Fruit fly (Drosophila melanogaster) whole organism, embryonic: Measurements from ENCODE around the gene CG16964.

ENCODE experiments used
- Abd-B ChIP-seq: fragments of 200-800 bp; sonication (Bioruptor generic); optimal IDR thresholded peaks from 2 replicates; lab custom pipeline; 2018; ENCODE audit warnings: missing biosample characterization, mild to moderate bottlenecking, missing genetic modification characterization, moderate library complexity
- CG11398 ChIP-seq: fragments of 200-800 bp; sonication (Bioruptor generic); optimal IDR thresholded peaks from 2 replicates; lab custom pipeline; 2016; ENCODE audit warnings: missing biosample characterization, missing genetic modification characterization
- CG11696 ChIP-seq: fragments of 200-800 bp; sonication (Bioruptor generic); IDR thresholded peaks from 2 replicates; pipeline ENCODE4 v1.3.6; 2022; ENCODE audit warnings: missing biosample characterization, missing genetic modification characterization
- CG12391 ChIP-seq: fragments of 200-800 bp; sonication (Bioruptor generic); optimal IDR thresholded peaks from 3 replicates; lab custom pipeline; 2018; ENCODE audit warnings: missing biosample characterization, mild to moderate bottlenecking, missing genetic modification characterization, moderate library complexity
- CG15514 ChIP-seq: fragments of 200-800 bp; sonication (Bioruptor generic); optimal IDR thresholded peaks from 3 replicates; lab custom pipeline; 2017; ENCODE audit warnings: missing biosample characterization, missing genetic modification characterization, mild to moderate bottlenecking, moderate library complexity, missing genetic modification reagents
- CG1603 ChIP-seq: fragments of 200-800 bp; sonication (Bioruptor generic); optimal IDR thresholded peaks from 2 replicates; lab custom pipeline; 2019; ENCODE audit warnings: missing biosample characterization, mild to moderate bottlenecking, missing genetic modification characterization, moderate library complexity
- CG17186 ChIP-seq: fragments of 200-800 bp; sonication (Bioruptor generic); optimal IDR thresholded peaks from 3 replicates; lab custom pipeline; 2017; ENCODE audit warnings: missing biosample characterization, missing genetic modification reagents, missing genetic modification characterization
- CG17912 ChIP-seq: fragments of 200-800 bp; sonication (Bioruptor generic); optimal IDR thresholded peaks from 2 replicates; lab custom pipeline; 2018; ENCODE audit warnings: missing biosample characterization, mild to moderate bottlenecking, missing genetic modification characterization
- CG18011 ChIP-seq: fragments of 200-800 bp; sonication (Bioruptor generic); optimal IDR thresholded peaks from 2 replicates; lab custom pipeline; 2017; ENCODE audit warnings: missing biosample characterization, missing genetic modification characterization, mild to moderate bottlenecking, moderate library complexity, missing genotype
- CG18619 ChIP-seq: fragments of 200-800 bp; sonication (Bioruptor generic); optimal IDR thresholded peaks from 3 replicates; lab custom pipeline; 2017; ENCODE audit warnings: missing biosample characterization, mild to moderate bottlenecking, missing genetic modification characterization
- CG3281 ChIP-seq: fragments of 200-800 bp; sonication (Bioruptor generic); optimal IDR thresholded peaks from 3 replicates; lab custom pipeline; 2017; ENCODE audit warnings: missing biosample characterization, mild to moderate bottlenecking, missing genetic modification characterization
- CG34376 ChIP-seq: fragments of 200-800 bp; sonication (Bioruptor generic); optimal IDR thresholded peaks from 2 replicates; lab custom pipeline; 2018; ENCODE audit warnings: missing biosample characterization, mild to moderate bottlenecking, missing genetic modification characterization
- CG34422 ChIP-seq: fragments of 200-800 bp; sonication (Bioruptor generic); IDR thresholded peaks from 3 replicates; pipeline ENCODE4 v1.3.6; 2022; ENCODE audit warnings: missing biosample characterization, missing genetic modification characterization
- CG3847 ChIP-seq: fragments of 200-800 bp; sonication (Bioruptor generic); IDR thresholded peaks from 2 replicates; pipeline ENCODE4 v1.3.6; 2022; ENCODE audit warnings: missing biosample characterization, missing genetic modification characterization
- CG3995 ChIP-seq: fragments of 200-800 bp; sonication (Bioruptor generic); optimal IDR thresholded peaks from 3 replicates; lab custom pipeline; 2016; ENCODE audit warnings: missing biosample characterization, missing genetic modification characterization
- CG4707 ChIP-seq: fragments of 200-800 bp; sonication (Bioruptor generic); optimal IDR thresholded peaks from 2 replicates; lab custom pipeline; 2018; ENCODE audit warnings: missing biosample characterization, mild to moderate bottlenecking, missing genetic modification characterization, moderate library complexity
- CG6765 ChIP-seq: fragments of 200-800 bp; sonication (Bioruptor generic); optimal IDR thresholded peaks from 3 replicates; lab custom pipeline; 2017; ENCODE audit warnings: missing biosample characterization, mild to moderate bottlenecking, missing genetic modification characterization
- CG7357 ChIP-seq: fragments of 200-800 bp; sonication (Bioruptor generic); IDR thresholded peaks from 3 replicates; pipeline ENCODE4 v1.3.6; 2022; ENCODE audit warnings: missing biosample characterization, missing genetic modification characterization
- CG7987 ChIP-seq: fragments of 200-800 bp; sonication (Bioruptor generic); optimal IDR thresholded peaks from 2 replicates; lab custom pipeline; 2018; ENCODE audit warnings: missing biosample characterization, mild to moderate bottlenecking, missing genetic modification characterization, moderate library complexity
- CG8924 ChIP-seq: fragments of 200-800 bp; optimal IDR thresholded peaks from 3 replicates; lab custom pipeline; 2019; ENCODE audit warnings: missing biosample characterization, mild to moderate bottlenecking, missing genetic modification characterization, moderate library complexity
- CG9797 ChIP-seq: fragments of 200-800 bp; sonication (Bioruptor generic); optimal IDR thresholded peaks from 3 replicates; lab custom pipeline; 2018; ENCODE audit warnings: missing biosample characterization, mild to moderate bottlenecking, missing genetic modification characterization
- CoRest ChIP-seq: fragments of 200-800 bp; sonication (Bioruptor generic); optimal IDR thresholded peaks from 3 replicates; lab custom pipeline; 2018; ENCODE audit warnings: missing biosample characterization, mild to moderate bottlenecking, missing genetic modification characterization, moderate library complexity
- Dek ChIP-seq: fragments of 200-800 bp; sonication (Bioruptor generic); optimal IDR thresholded peaks from 3 replicates; lab custom pipeline; 2019; ENCODE audit warnings: missing biosample characterization, mild to moderate bottlenecking, missing genetic modification characterization, moderate library complexity
- Dll ChIP-seq: fragments of 200-800 bp; sonication (Bioruptor generic); IDR thresholded peaks from 4 replicates; pipeline ENCODE4 v1.3.6; 2022; ENCODE audit warnings: missing biosample characterization, missing genetic modification characterization; ENCODE audit not compliant: partially characterized antibody
- Dp ChIP-seq: fragments of 200-800 bp; sonication (Bioruptor generic); optimal IDR thresholded peaks from 2 replicates; lab custom pipeline; 2018; ENCODE audit warnings: missing biosample characterization, mild to moderate bottlenecking, missing genetic modification characterization, moderate library complexity
- Med ChIP-seq: fragments of 200-800 bp; sonication (Bioruptor generic); peaks from one replicate; lab custom pipeline; 2016; ENCODE audit warnings: missing biosample characterization, missing genetic modification characterization, mild to moderate bottlenecking, inconsistent platforms, moderate library complexity
- NC2α ChIP-seq: fragments of 200-800 bp; sonication (Bioruptor generic); optimal IDR thresholded peaks from 2 replicates; lab custom pipeline; 2016; ENCODE audit warnings: missing biosample characterization, missing genetic modification characterization
- Oaz ChIP-seq: fragments of 200-800 bp; sonication (Bioruptor generic); IDR thresholded peaks from 2 replicates; pipeline ENCODE4 v1.3.6; 2022; ENCODE audit warnings: missing biosample characterization, missing genetic modification characterization
- Scr ChIP-seq: fragments of 200-800 bp; sonication (Bioruptor generic); IDR thresholded peaks from 2 replicates; pipeline ENCODE4 v1.3.6; 2022; ENCODE audit warnings: missing biosample characterization, missing genetic modification characterization; ENCODE audit not compliant: partially characterized antibody
- TFAM ChIP-seq: fragments of 200-800 bp; sonication (Bioruptor generic); optimal IDR thresholded peaks from 2 replicates; lab custom pipeline; 2017; ENCODE audit warnings: missing biosample characterization, missing genetic modification characterization, inconsistent platforms
- cg ChIP-seq: fragments of 200-800 bp; sonication (Bioruptor generic); optimal IDR thresholded peaks from 3 replicates; lab custom pipeline; 2019; ENCODE audit warnings: missing biosample characterization, mild to moderate bottlenecking, missing genetic modification characterization, moderate library complexity
- crc ChIP-seq: fragments of 200-800 bp; sonication (Bioruptor generic); optimal IDR thresholded peaks from 2 replicates; lab custom pipeline; 2016; ENCODE audit warnings: missing biosample characterization, missing genetic modification characterization
- emc ChIP-seq: fragments of 200-800 bp; sonication (Bioruptor generic); optimal IDR thresholded peaks from 2 replicates; lab custom pipeline; 2016; ENCODE audit warnings: missing biosample characterization, missing genetic modification characterization
- eve ChIP-seq, 2 experiments: fragments of >200 bp; optimal IDR thresholded peaks; 2 replicates each; lab custom pipeline; 2017; ENCODE audit warnings: missing biosample characterization in 2 of 2, missing genetic modification characterization in 2 of 2
- knrl ChIP-seq: fragments of 200-800 bp; sonication (Bioruptor generic); IDR thresholded peaks from 3 replicates; pipeline ENCODE4 v1.3.6; 2022; ENCODE audit warnings: missing biosample characterization, missing genetic modification characterization; ENCODE audit not compliant: partially characterized antibody
- mirr ChIP-seq: fragments of 200-800 bp; sonication (Bioruptor generic); optimal IDR thresholded peaks from 3 replicates; lab custom pipeline; 2018; ENCODE audit warnings: missing biosample characterization, mild to moderate bottlenecking, missing genetic modification characterization
- nerfin-2 ChIP-seq: fragments of 200-800 bp; sonication (Bioruptor generic); IDR thresholded peaks from 2 replicates; pipeline ENCODE4 v1.3.6; 2022; ENCODE audit warnings: missing biosample characterization, missing genetic modification characterization; ENCODE audit not compliant: partially characterized antibody
- phol ChIP-seq: fragments of 200-800 bp; sonication (Bioruptor generic); optimal IDR thresholded peaks from 3 replicates; lab custom pipeline; 2018; ENCODE audit warnings: missing biosample characterization, mild to moderate bottlenecking, missing genetic modification characterization, moderate library complexity
- pzg ChIP-seq: fragments of 200-800 bp; sonication (Bioruptor generic); optimal IDR thresholded peaks from 3 replicates; lab custom pipeline; 2018; ENCODE audit warnings: missing biosample characterization, mild to moderate bottlenecking, missing genetic modification characterization, moderate library complexity
- ranshi ChIP-seq: fragments of 200-800 bp; sonication (Bioruptor generic); IDR thresholded peaks from 2 replicates; pipeline ENCODE4 v1.3.6; 2022; ENCODE audit warnings: missing biosample characterization, missing genetic modification characterization
- row ChIP-seq: fragments of 200-800 bp; sonication (Bioruptor generic); IDR thresholded peaks from 3 replicates; pipeline ENCODE4 v1.3.6; 2022; ENCODE audit warnings: missing biosample characterization, missing genetic modification characterization
- schlank ChIP-seq: fragments of 200-800 bp; sonication (Bioruptor generic); optimal IDR thresholded peaks from 2 replicates; lab custom pipeline; 2018; ENCODE audit warnings: missing biosample characterization, mild to moderate bottlenecking, missing genetic modification characterization
- sd ChIP-seq: fragments of 200-800 bp; sonication (Bioruptor generic); optimal IDR thresholded peaks from 3 replicates; lab custom pipeline; 2018; ENCODE audit warnings: missing biosample characterization, mild to moderate bottlenecking, missing genetic modification characterization, moderate library complexity
- tup ChIP-seq: fragments of 200-800 bp; sonication (Bioruptor generic); optimal IDR thresholded peaks from 2 replicates; lab custom pipeline; 2016; ENCODE audit warnings: missing biosample characterization, mild to moderate bottlenecking, missing genetic modification characterization, moderate library complexity
- vnd ChIP-seq: fragments of 200-800 bp; sonication (Bioruptor generic); IDR thresholded peaks from 3 replicates; pipeline ENCODE4 v1.3.6; 2022; ENCODE audit warnings: missing biosample characterization, missing genetic modification characterization; ENCODE audit not compliant: partially characterized antibody
- vvl ChIP-seq: fragments of 200-800 bp; sonication (Bioruptor generic); IDR thresholded peaks from 2 replicates; pipeline ENCODE4 v1.3.6; 2022; ENCODE audit warnings: missing biosample characterization, missing genetic modification characterization
- zen ChIP-seq: fragments of 200-800 bp; sonication (Bioruptor generic); optimal IDR thresholded peaks from 3 replicates; lab custom pipeline; 2018; ENCODE audit warnings: missing biosample characterization, mild to moderate bottlenecking, missing genetic modification characterization, moderate library complexity
- zfh2 ChIP-seq: fragments of 200-800 bp; sonication (Bioruptor generic); optimal IDR thresholded peaks from 2 replicates; lab custom pipeline; 2016; ENCODE audit warnings: missing biosample characterization, missing genetic modification characterization

The CG16964 gene

DNA sequence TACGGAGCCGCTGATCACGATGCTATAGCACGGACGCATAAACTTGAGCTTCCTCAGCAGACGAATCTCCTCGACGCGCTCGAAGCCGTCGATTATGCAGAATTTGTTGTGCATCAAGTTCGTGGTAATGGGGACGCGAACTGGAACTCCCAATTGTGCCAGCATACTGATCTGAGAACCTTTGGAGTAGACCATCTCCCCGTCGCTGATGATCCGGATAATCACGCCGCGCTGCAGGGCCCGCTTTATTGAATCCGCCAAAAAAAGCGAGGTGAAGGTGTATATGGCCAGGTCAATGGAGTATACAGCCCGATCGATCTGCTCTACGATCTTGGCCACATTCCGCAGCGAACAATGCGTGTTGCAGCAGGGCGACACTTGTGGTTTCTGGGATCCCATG, 41.5 kb downstream of the CG16964 start:
- TF ChIP-seq schlank (tag; lab: Kevin White, UChicago), result no peak
- TF ChIP-seq tup (GFP tag; lab: Kevin White, UChicago), result no peak
- no peak for TF ChIP-seq nerfin-2 (GFP tag; lab: Robert Waterston, UW)
- TF ChIP-seq CG12391 (tag; lab: Kevin White, UChicago), result no peak
- no peak for TF ChIP-seq CG6765 (GFP tag; lab: Kevin White, UChicago)
- TF ChIP-seq CG3847 (GFP tag; lab: Robert Waterston, UW), result no peak
- TF ChIP-seq CG7357 (GFP tag; lab: Robert Waterston, UW), result no peak
- TF ChIP-seq mirr, result no peak
- no peak for TF ChIP-seq CG18619 (GFP tag; lab: Kevin White, UChicago)
- TF ChIP-seq CG17186 (GFP tag; lab: Kevin White, UChicago), result no peak
- no peak for TF ChIP-seq emc (GFP tag; lab: Kevin White, UChicago)
- TF ChIP-seq Oaz (GFP tag; lab: Robert Waterston, UW), result no peak

DNA sequence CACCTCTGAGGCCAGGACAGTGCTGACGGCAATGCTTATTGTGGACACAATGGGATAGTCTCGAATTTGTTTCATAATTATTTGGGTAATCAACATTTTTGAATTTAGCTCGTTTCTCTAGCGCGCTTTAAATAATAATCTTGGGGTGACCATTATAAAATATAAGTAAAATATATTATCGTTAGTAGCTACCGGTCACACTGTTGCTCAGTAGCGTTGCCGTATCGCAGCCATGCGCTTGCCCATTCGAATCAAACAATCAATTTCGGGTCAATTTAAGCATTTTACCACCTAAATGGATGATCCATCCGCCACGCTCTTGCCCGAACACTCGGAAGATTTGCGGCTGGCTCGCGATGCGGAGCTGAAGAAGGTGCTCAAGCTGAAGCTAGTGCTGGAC, 42.0 kb downstream of the CG16964 start, which contains the start of the genes zuc and dgt2:
Gene zuc, minus strand, starts transcription at position 154 of the 400 bp plus-strand sequence.
Gene dgt2, plus strand, starts transcription at position 208 of the 400 bp plus-strand sequence.
- TF ChIP-seq crc (GFP tag; lab: Kevin White, UChicago) (no peak), knrl (0 out of 3 replicates have a peak, but pooled peaks have one; percentile 9), ranshi (GFP tag; lab: Robert Waterston, UW) (peak; percentile 91), CG9797 (GFP tag; lab: Kevin White, UChicago) (peak; percentile 71), CG34422 (GFP tag; lab: Robert Waterston, UW) (no peak), CG1603 (tag; lab: Kevin White, UChicago) (peak; percentile 45), CG3281 (GFP tag; lab: Kevin White, UChicago) (peak; percentile 12), row (peak; percentile 27; the same call in 1 of the 3 replicates), Dek (tag; lab: Kevin White, UChicago) (no peak), NC2α (no peak), CG11696 (no peak), CG34376 (GFP tag; lab: Kevin White, UChicago) (peak; percentile 15), CG8924 (peak; percentile 10), cg (GFP tag; lab: Kevin White, UChicago) (no peak), Abd-B (GFP tag; lab: Kevin White, UChicago) (peak; percentile 16), pzg (GFP tag; lab: Kevin White, UChicago) (peak; percentile 71), CG3995 (peak; percentile 10), Dp (GFP tag; lab: Kevin White, UChicago) (peak; percentile 83), CG4707 (no peak), phol (tag; lab: Kevin White, UChicago) (peak; percentile 32), CG7987 (no peak), Scr (GFP tag; lab: Robert Waterston, UW) (peak; percentile 25), CG15514 (GFP tag; lab: Kevin White, UChicago) (peak; percentile 44), sd (tag; lab: Kevin White, UChicago) (no peak), zen (tag; lab: Kevin White, UChicago) (peak; percentile 7), Oaz (GFP tag; lab: Robert Waterston, UW) (no peak), vnd (0 out of 3 replicates have a peak, but pooled peaks have one; percentile 29), Dll (GFP tag; lab: Robert Waterston, UW) (0 out of 4 replicates have a peak, but pooled peaks have one; percentile 29), CG18011 (GFP tag; lab: Kevin White, UChicago) (no peak), Med (GFP tag; lab: Kevin White, UChicago) (peak; percentile 72), CG17912 (no peak), eve (GFP tag; optimal IDR thresholded peaks at IDR 0.05; lab: Kevin White, UChicago) (no peak), vvl (peak; percentile 22; the same call in 1 of the 2 replicates), CG11398 (GFP tag; lab: Kevin White, UChicago) (no peak), CoRest (tag; lab: Kevin White, UChicago) (peak; percentile 27), TFAM (GFP tag; lab: Kevin White, UChicago) (no peak), zfh2 (no peak)
